Worm (Caenorhabditis elegans) whole organism, early embryonic: ENCODE results near the gene hrg-2.
"Not testable (repeated sequence)": the region's sequence is repeated elsewhere in the genome, so short reads cannot be mapped to it uniquely, and the experiment has no call there.

Experiments used
- B0310.2 ChIP-seq: sonication (generic microtip); optimal IDR thresholded peaks from 2 replicates; lab custom pipeline; 2016; ENCODE audit warnings: mild to moderate bottlenecking, missing genetic modification characterization, missing compliant biosample characterization
- F13C5.2 ChIP-seq: sonication (generic microtip); optimal IDR thresholded peaks from 2 replicates; lab custom pipeline; 2017; ENCODE audit warnings: mild to moderate bottlenecking, missing genetic modification characterization, inconsistent platforms, missing compliant biosample characterization
- aly-1 ChIP-seq: sonication (generic microtip); optimal IDR thresholded peaks from 2 replicates; lab custom pipeline; 2016; ENCODE audit warnings: missing genetic modification characterization, missing compliant biosample characterization
- ama-1 ChIP-seq: fragments of 150-350 bp; optimal IDR thresholded peaks from 2 replicates; lab custom pipeline; 2014
- ceh-13 ChIP-seq: fragments of 200-800 bp; sonication (Bioruptor generic); optimal IDR thresholded peaks from 2 replicates; lab custom pipeline; 2018; ENCODE audit warnings: mild to moderate bottlenecking, missing genetic modification characterization, missing compliant biosample characterization
- ceh-36 ChIP-seq: sonication (generic microtip); optimal IDR thresholded peaks from 2 replicates; lab custom pipeline; 2016; ENCODE audit warnings: missing genetic modification characterization, inconsistent platforms, missing compliant biosample characterization
- ets-7 ChIP-seq: sonication (generic microtip); optimal IDR thresholded peaks from 2 replicates; lab custom pipeline; 2016; ENCODE audit warnings: missing genotype, missing genetic modification characterization, missing compliant biosample characterization
- flt-1 ChIP-seq: fragments of 200-800 bp; sonication (Bioruptor generic); IDR thresholded peaks from 2 replicates; pipeline ENCODE4 v1.3.6; 2022; ENCODE audit warnings: missing genetic modification characterization, missing compliant biosample characterization
- hmbx-1 ChIP-seq: sonication (generic microtip); optimal IDR thresholded peaks from 2 replicates; lab custom pipeline; 2016; ENCODE audit warnings: mild to moderate bottlenecking, missing genetic modification characterization, missing compliant biosample characterization
- hmg-4 ChIP-seq: fragments of 200-800 bp; sonication (Bioruptor generic); optimal IDR thresholded peaks from 2 replicates; lab custom pipeline; 2018; ENCODE audit warnings: mild to moderate bottlenecking, missing genetic modification characterization, missing compliant biosample characterization
- hnd-1 ChIP-seq: sonication (generic microtip); optimal IDR thresholded peaks from 2 replicates; lab custom pipeline; 2016; ENCODE audit warnings: missing genetic modification characterization, missing compliant biosample characterization
- pes-1 ChIP-seq: fragments of 200-800 bp; sonication (Bioruptor generic); IDR thresholded peaks from 2 replicates; pipeline ENCODE4 v1.3.6; 2022; ENCODE audit warnings: missing genetic modification reagents, missing genetic modification characterization, missing compliant biosample characterization
- scrt-1 ChIP-seq: fragments of 200-800 bp; sonication (Bioruptor generic); IDR thresholded peaks from 2 replicates; pipeline ENCODE4 v1.3.6; 2022; ENCODE audit warnings: missing genetic modification characterization, missing compliant biosample characterization
- sea-1 ChIP-seq: fragments of 200-800 bp; sonication (Bioruptor generic); conservative IDR thresholded peaks from 2 replicates; pipeline ENCODE4 v1.3.6; 2022; ENCODE audit warnings: missing genetic modification characterization, missing compliant biosample characterization
- tbx-11 ChIP-seq: fragments of 200-800 bp; sonication (Bioruptor generic); IDR thresholded peaks from 2 replicates; pipeline ENCODE4 v1.3.6; 2022; ENCODE audit warnings: missing genetic modification characterization, missing compliant biosample characterization
- tbx-37 ChIP-seq: fragments of 200-800 bp; sonication (Bioruptor generic); conservative IDR thresholded peaks from 2 replicates; pipeline ENCODE4 v1.3.6; 2022; ENCODE audit warnings: missing genetic modification reagents, missing genetic modification characterization, missing compliant biosample characterization
- tra-4 ChIP-seq: sonication (generic microtip); optimal IDR thresholded peaks from 2 replicates; lab custom pipeline; 2017; ENCODE audit warnings: missing genetic modification characterization, missing compliant biosample characterization

Gene hrg-2

DNA sequence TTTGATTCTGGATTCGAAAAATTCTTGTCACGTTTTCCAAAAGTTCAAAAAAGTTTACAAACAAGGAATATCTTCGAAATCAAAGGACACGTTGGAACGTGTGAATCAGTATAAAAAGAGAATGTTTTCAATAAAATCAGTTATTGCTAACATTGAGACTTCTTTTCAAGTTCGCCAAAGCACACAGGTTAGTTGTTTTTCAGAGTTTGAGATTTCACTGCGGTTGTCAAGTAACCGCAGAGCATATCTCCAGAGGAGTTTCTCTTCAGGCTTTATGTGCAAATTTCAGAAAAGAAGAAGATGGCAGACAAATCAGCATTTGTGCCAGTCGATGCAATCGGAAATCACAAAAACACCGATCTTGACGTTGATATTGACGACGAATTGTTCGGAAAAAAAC lies 24.2 kb downstream of the hrg-2 start, which contains the start of gene K01D12.15:
Gene K01D12.15, plus strand, starts transcription at position 301 of the 400 bp plus-strand sequence.
- TF ChIP-seq B0310.2, result no peak
- TF ChIP-seq flt-1 (GFP tag; lab: Robert Waterston, UW), result no peak
- TF ChIP-seq tbx-37 (GFP tag; lab: Robert Waterston, UW), result no peak

DNA sequence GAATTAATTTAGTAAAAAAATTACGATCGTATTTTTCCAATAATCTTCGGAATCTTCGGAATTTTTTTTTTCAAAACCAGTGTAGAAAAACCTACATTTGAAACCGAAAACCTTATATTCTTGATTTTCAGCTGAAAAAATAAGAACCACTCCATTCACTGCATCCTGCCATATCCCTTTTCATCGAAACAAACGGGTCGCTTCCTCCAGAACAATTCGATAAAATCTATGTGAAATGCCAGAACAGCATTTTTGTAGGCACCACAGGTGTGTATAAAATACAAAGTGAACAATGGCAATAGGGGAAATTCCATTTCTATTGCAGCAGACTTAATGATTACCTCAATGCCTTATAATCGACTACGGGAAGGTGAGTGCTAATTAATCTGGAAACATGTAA lies 33.1 kb downstream of the hrg-2 start, which contains the start of gene K01D12.1:
Gene K01D12.1, plus strand, starts transcription at position 301 of the 400 bp plus-strand sequence.
- no peak for TF ChIP-seq ets-7 (tag; lab: Kevin White, UChicago)
- TF ChIP-seq ama-1, result no peak
- TF ChIP-seq flt-1 (GFP tag; lab: Robert Waterston, UW), result no peak
- no peak for TF ChIP-seq ceh-13 (GFP tag; lab: Kevin White, UChicago)

DNA sequence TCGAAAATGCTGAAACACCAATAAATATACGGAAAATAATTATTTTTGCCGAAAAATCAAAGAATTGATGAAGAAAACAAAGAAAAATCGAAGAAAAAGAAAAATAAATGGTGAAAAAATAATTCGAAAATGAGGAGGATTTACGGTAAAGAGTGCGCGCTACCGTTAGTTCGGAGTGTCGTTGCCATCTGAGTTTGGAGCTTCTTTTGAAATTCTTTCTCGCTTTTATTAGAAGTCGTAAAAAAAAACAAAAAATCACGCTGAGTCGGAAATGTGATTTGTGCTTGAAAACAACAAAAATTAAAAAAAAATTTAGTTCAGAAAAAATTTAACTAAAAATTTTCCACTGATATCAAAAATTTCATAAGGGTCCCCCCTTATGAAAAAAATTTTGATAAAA lies 36.1 kb downstream of the hrg-2 start, which contains the start of gene F23H12.10:
Gene F23H12.10, minus strand, starts transcription at position 12 of the 400 bp plus-strand sequence.
- TF ChIP-seq tbx-37 (GFP tag; lab: Robert Waterston, UW); scrt-1 (GFP tag; lab: Robert Waterston, UW); tra-4 (tag; lab: Kevin White, UChicago): not testable (repeated sequence)

DNA sequence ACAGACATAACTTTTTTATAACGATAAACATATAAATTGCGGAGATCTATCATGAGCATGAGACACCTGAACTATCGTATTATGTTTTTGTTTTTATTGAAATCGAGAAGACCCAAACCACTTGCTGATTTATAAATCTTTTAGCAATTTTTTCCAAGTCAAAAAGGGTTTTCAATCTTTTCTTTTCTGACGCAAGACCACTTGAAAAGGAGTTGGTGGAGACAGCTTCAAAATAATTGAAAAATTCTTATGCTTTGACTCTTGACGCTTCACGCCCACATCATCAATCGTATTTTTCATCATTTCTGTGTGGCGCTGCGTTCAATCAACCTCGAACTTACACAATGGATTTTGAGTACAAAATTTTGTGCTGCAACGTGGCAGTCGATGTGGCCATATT lies 38.9 kb downstream of the hrg-2 start, which contains the start of gene F23H12.7:
Gene F23H12.7, plus strand, starts transcription at position 301 of the 400 bp plus-strand sequence.
- TF ChIP-seq ceh-13 (GFP tag; lab: Kevin White, UChicago), result no peak
- no peak for TF ChIP-seq hmbx-1 (tag; lab: Kevin White, UChicago)
- no peak for TF ChIP-seq pes-1 (GFP tag; lab: Robert Waterston, UW)
- no peak for TF ChIP-seq scrt-1 (GFP tag; lab: Robert Waterston, UW)
- no peak for TF ChIP-seq aly-1
- TF ChIP-seq hmg-4 (GFP tag; lab: Kevin White, UChicago), result no peak
- no peak for TF ChIP-seq hnd-1
- TF ChIP-seq ceh-36, result no peak
- TF ChIP-seq ama-1, result no peak
- TF ChIP-seq tra-4 (tag; lab: Kevin White, UChicago), result no peak
- TF ChIP-seq sea-1 (GFP tag; lab: Robert Waterston, UW), result no peak
- TF ChIP-seq flt-1 (GFP tag; lab: Robert Waterston, UW), result no peak
- no peak for TF ChIP-seq ets-7 (tag; lab: Kevin White, UChicago)
- no peak for TF ChIP-seq tbx-37 (GFP tag; lab: Robert Waterston, UW)
- TF ChIP-seq F13C5.2 (tag; lab: Kevin White, UChicago), result no peak
- no peak for TF ChIP-seq tbx-11 (GFP tag; lab: Robert Waterston, UW)
- no peak for TF ChIP-seq B0310.2

- TF ChIP-seq B0310.2, result no peak
- TF ChIP-seq pes-1 (GFP tag; lab: Robert Waterston, UW), result no peak
- TF ChIP-seq ceh-13 (GFP tag; lab: Kevin White, UChicago), result no peak
- TF ChIP-seq hmg-4 (GFP tag; lab: Kevin White, UChicago), result no peak
- TF ChIP-seq tra-4 (tag; lab: Kevin White, UChicago), result no peak
- TF ChIP-seq hnd-1, result no peak
- TF ChIP-seq ets-7 (tag; lab: Kevin White, UChicago), result no peak
- TF ChIP-seq tbx-37 (GFP tag; lab: Robert Waterston, UW), result no peak
- no peak for TF ChIP-seq ama-1
- no peak for TF ChIP-seq hmbx-1 (tag; lab: Kevin White, UChicago)
- TF ChIP-seq sea-1 (GFP tag; lab: Robert Waterston, UW), result no peak
- TF ChIP-seq tbx-11 (GFP tag; lab: Robert Waterston, UW), result no peak
- TF ChIP-seq ceh-36, result no peak
- TF ChIP-seq flt-1 (GFP tag; lab: Robert Waterston, UW), result no peak
- TF ChIP-seq aly-1, result no peak
- TF ChIP-seq F13C5.2 (tag; lab: Kevin White, UChicago), result no peak
Measured at ce11 chrV:12369437-12369836, 40.9 kb downstream of the hrg-2 start, which contains the start of gene gcy-13. Gene gcy-13 (minus strand): TSS chrV:12369537.

- TF ChIP-seq ceh-13 (GFP tag; lab: Kevin White, UChicago), result no peak
- TF ChIP-seq ceh-36, result no peak
- no peak for TF ChIP-seq hnd-1
- no peak for TF ChIP-seq scrt-1 (GFP tag; lab: Robert Waterston, UW)
- TF ChIP-seq aly-1, result no peak
- no peak for TF ChIP-seq B0310.2
- no peak for TF ChIP-seq ets-7 (tag; lab: Kevin White, UChicago)
- no peak for TF ChIP-seq flt-1 (GFP tag; lab: Robert Waterston, UW)
- TF ChIP-seq hmg-4 (GFP tag; lab: Kevin White, UChicago), result no peak
- no peak for TF ChIP-seq pes-1 (GFP tag; lab: Robert Waterston, UW)
- no peak for TF ChIP-seq tbx-11 (GFP tag; lab: Robert Waterston, UW)
- no peak for TF ChIP-seq tra-4 (tag; lab: Kevin White, UChicago)
- TF ChIP-seq tbx-37 (GFP tag; lab: Robert Waterston, UW), result no peak
- no peak for TF ChIP-seq hmbx-1 (tag; lab: Kevin White, UChicago)
- TF ChIP-seq sea-1 (GFP tag; lab: Robert Waterston, UW), result no peak
- no peak for TF ChIP-seq ama-1
- no peak for TF ChIP-seq F13C5.2 (tag; lab: Kevin White, UChicago)
Measured at ce11 chrV:12365104-12365503, 45.2 kb downstream of the hrg-2 start, which contains the start of gene fipr-2. Gene fipr-2 (plus strand): TSS chrV:12365348.

ce11 chrV:12361644-12362043 lies 48.7 kb downstream of the hrg-2 start, which contains the start of gene fipr-1:
Gene fipr-1 (minus strand): TSS chrV:12361744.
- TF ChIP-seq ceh-36 (no peak), sea-1 (GFP tag; lab: Robert Waterston, UW) (no peak), F13C5.2 (tag; lab: Kevin White, UChicago) (no peak), tbx-37 (GFP tag; lab: Robert Waterston, UW) (no peak), aly-1 (no peak), ama-1 (no peak), tra-4 (tag; lab: Kevin White, UChicago) (no peak), ets-7 (tag; lab: Kevin White, UChicago) (no peak), B0310.2 (no peak), ceh-13 (GFP tag; lab: Kevin White, UChicago) (no peak), tbx-11 (GFP tag; lab: Robert Waterston, UW) (no peak), hnd-1 (no peak), flt-1 (GFP tag; lab: Robert Waterston, UW) (no peak), hmbx-1 (tag; lab: Kevin White, UChicago) (no peak), scrt-1 (GFP tag; lab: Robert Waterston, UW) (no peak), hmg-4 (GFP tag; lab: Kevin White, UChicago) (no peak), pes-1 (GFP tag; lab: Robert Waterston, UW) (no peak)
